Worm (Caenorhabditis elegans) whole organism, L4 larva: ENCODE data around the gene chhy-1.

Experiments
- R02D3.7 ChIP-seq: fragments of 150-350 bp; sonication (generic microtip); optimal IDR thresholded peaks from 3 replicates; lab custom pipeline; 2014; ENCODE audit warnings: missing biosample characterization, missing genetic modification characterization
- ctbp-1 ChIP-seq: fragments of 200-800 bp; sonication (Bioruptor generic); IDR thresholded peaks from 2 replicates; pipeline ENCODE4 v1.3.6; 2022; ENCODE audit warnings: missing genetic modification reagents, missing genetic modification characterization, missing compliant biosample characterization
- dpl-1 ChIP-seq: fragments of 150-350 bp; optimal IDR thresholded peaks from 2 replicates; lab custom pipeline; 2014; ENCODE audit warnings: missing biosample characterization, missing genetic modification reagents, missing genetic modification characterization
- nhr-28 ChIP-seq: fragments of 150-350 bp; optimal IDR thresholded peaks from 2 replicates; lab custom pipeline; 2014; ENCODE audit warnings: missing biosample characterization, missing genetic modification characterization

DNA sequence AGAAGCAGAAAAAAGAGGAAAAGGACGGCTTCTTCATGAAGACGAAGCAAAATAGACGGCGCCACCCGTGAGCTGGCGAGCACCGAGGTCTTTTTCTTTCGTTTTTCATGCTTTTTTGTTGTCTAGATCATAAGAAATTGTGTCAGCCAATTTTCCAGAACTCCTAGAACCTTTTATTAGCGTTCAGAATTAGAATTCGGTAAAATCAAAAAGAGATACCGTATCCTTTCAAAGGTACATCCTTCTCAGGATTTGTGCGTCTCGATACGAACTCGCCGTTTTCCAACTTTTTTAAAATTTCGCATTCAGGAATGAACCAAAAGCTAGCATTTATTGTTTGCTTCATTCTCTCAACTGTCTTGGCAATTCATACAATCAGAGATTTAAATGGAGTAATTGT is 44.4 kb downstream of the chhy-1 start, which contains the start of gene F54C9.7:
- no peak for TF ChIP-seq R02D3.7 (tag; lab: Kevin White, UChicago)
- TF ChIP-seq ctbp-1 (GFP tag; lab: Robert Waterston, UW) = no peak
- TF ChIP-seq nhr-28 (tag; lab: Kevin White, UChicago) = no peak
- no peak for TF ChIP-seq dpl-1 (GFP tag; lab: Kevin White, UChicago)
